Worm (Caenorhabditis elegans) whole organism, early embryonic: Measurements from ENCODE around the gene vha-1.

ENCODE experiments used
- B0310.2 ChIP-seq: sonication (generic microtip); optimal IDR thresholded peaks from 2 replicates; lab custom pipeline; 2016; ENCODE audit warnings: mild to moderate bottlenecking, missing genetic modification characterization, missing compliant biosample characterization
- F13C5.2 ChIP-seq: sonication (generic microtip); optimal IDR thresholded peaks from 2 replicates; lab custom pipeline; 2017; ENCODE audit warnings: mild to moderate bottlenecking, missing genetic modification characterization, inconsistent platforms, missing compliant biosample characterization
- aly-1 ChIP-seq: sonication (generic microtip); optimal IDR thresholded peaks from 2 replicates; lab custom pipeline; 2016; ENCODE audit warnings: missing genetic modification characterization, missing compliant biosample characterization
- ama-1 ChIP-seq: fragments of 150-350 bp; optimal IDR thresholded peaks from 2 replicates; lab custom pipeline; 2014
- ceh-13 ChIP-seq: fragments of 200-800 bp; sonication (Bioruptor generic); optimal IDR thresholded peaks from 2 replicates; lab custom pipeline; 2018; ENCODE audit warnings: mild to moderate bottlenecking, missing genetic modification characterization, missing compliant biosample characterization
- ceh-36 ChIP-seq: sonication (generic microtip); optimal IDR thresholded peaks from 2 replicates; lab custom pipeline; 2016; ENCODE audit warnings: missing genetic modification characterization, inconsistent platforms, missing compliant biosample characterization
- ets-7 ChIP-seq: sonication (generic microtip); optimal IDR thresholded peaks from 2 replicates; lab custom pipeline; 2016; ENCODE audit warnings: missing genotype, missing genetic modification characterization, missing compliant biosample characterization
- flt-1 ChIP-seq: fragments of 200-800 bp; sonication (Bioruptor generic); IDR thresholded peaks from 2 replicates; pipeline ENCODE4 v1.3.6; 2022; ENCODE audit warnings: missing genetic modification characterization, missing compliant biosample characterization
- hmbx-1 ChIP-seq: sonication (generic microtip); optimal IDR thresholded peaks from 2 replicates; lab custom pipeline; 2016; ENCODE audit warnings: mild to moderate bottlenecking, missing genetic modification characterization, missing compliant biosample characterization
- hmg-4 ChIP-seq: fragments of 200-800 bp; sonication (Bioruptor generic); optimal IDR thresholded peaks from 2 replicates; lab custom pipeline; 2018; ENCODE audit warnings: mild to moderate bottlenecking, missing genetic modification characterization, missing compliant biosample characterization
- hnd-1 ChIP-seq: sonication (generic microtip); optimal IDR thresholded peaks from 2 replicates; lab custom pipeline; 2016; ENCODE audit warnings: missing genetic modification characterization, missing compliant biosample characterization
- pes-1 ChIP-seq: fragments of 200-800 bp; sonication (Bioruptor generic); IDR thresholded peaks from 2 replicates; pipeline ENCODE4 v1.3.6; 2022; ENCODE audit warnings: missing genetic modification reagents, missing genetic modification characterization, missing compliant biosample characterization
- scrt-1 ChIP-seq: fragments of 200-800 bp; sonication (Bioruptor generic); IDR thresholded peaks from 2 replicates; pipeline ENCODE4 v1.3.6; 2022; ENCODE audit warnings: missing genetic modification characterization, missing compliant biosample characterization
- sea-1 ChIP-seq: fragments of 200-800 bp; sonication (Bioruptor generic); conservative IDR thresholded peaks from 2 replicates; pipeline ENCODE4 v1.3.6; 2022; ENCODE audit warnings: missing genetic modification characterization, missing compliant biosample characterization
- tbx-11 ChIP-seq: fragments of 200-800 bp; sonication (Bioruptor generic); IDR thresholded peaks from 2 replicates; pipeline ENCODE4 v1.3.6; 2022; ENCODE audit warnings: missing genetic modification characterization, missing compliant biosample characterization
- tbx-37 ChIP-seq: fragments of 200-800 bp; sonication (Bioruptor generic); conservative IDR thresholded peaks from 2 replicates; pipeline ENCODE4 v1.3.6; 2022; ENCODE audit warnings: missing genetic modification reagents, missing genetic modification characterization, missing compliant biosample characterization
- tra-4 ChIP-seq: sonication (generic microtip); optimal IDR thresholded peaks from 2 replicates; lab custom pipeline; 2017; ENCODE audit warnings: missing genetic modification characterization, missing compliant biosample characterization

vha-1 gene

DNA sequence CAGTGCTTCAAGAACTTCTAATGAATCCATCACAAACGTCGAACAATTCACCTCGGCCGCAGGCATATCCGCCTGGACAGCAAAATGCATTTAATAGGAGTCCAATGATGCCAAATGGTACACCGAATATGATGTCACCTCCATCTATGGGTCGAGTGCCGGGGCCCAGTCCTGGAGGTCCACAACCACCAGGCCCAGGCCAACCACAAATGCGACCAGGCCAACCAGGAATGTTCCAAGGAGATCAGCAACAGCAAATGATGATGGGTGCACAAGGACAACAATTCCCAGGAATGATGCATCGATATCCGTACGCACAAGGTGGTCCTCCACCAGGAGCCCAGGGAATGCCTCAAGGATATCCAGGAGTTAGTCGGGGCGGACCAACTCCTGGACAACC is 14.0 kb upstream of the vha-1 start:
- no peak for TF ChIP-seq ets-7 (tag; lab: Kevin White, UChicago)
- no peak for TF ChIP-seq hnd-1 (tag; lab: Kevin White, UChicago)
- no peak for TF ChIP-seq ama-1 (lab: Kevin White, UChicago)
- TF ChIP-seq aly-1: no peak
- no peak for TF ChIP-seq hmbx-1
- no peak for TF ChIP-seq pes-1 (GFP tag; lab: Robert Waterston, UW)
- no peak for TF ChIP-seq ceh-36
- no peak for TF ChIP-seq scrt-1 (GFP tag; lab: Robert Waterston, UW)

DNA sequence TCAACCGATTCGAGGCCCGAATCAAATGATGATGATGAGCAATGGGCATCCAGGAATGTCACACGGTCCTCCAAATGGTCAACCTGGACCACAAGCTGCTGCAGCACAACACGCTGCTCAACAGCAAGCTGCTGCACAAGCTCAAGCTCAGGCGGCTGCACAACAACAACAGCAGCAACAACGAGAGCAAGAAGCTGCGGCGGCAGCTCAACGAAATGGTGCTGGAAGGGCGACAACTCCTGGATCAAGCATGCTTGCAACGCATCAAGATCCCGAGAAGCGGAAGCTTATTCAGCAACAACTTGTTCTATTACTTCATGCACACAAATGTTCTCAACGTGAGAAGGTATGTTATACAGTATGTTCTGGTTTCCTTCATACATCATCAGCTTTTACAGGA is 13.0 kb upstream of the vha-1 start:
- TF ChIP-seq aly-1 (no peak), F13C5.2 (no peak), hmbx-1 (no peak), hmg-4 (GFP tag; lab: Kevin White, UChicago) (no peak), tbx-11 (no peak)

- TF ChIP-seq tbx-11 (no peak), ama-1 (lab: Kevin White, UChicago) (peak; percentile 68)
Measured at ce11 chrIII:9770590-9770989, 10.5 kb upstream of the vha-1 start.

DNA sequence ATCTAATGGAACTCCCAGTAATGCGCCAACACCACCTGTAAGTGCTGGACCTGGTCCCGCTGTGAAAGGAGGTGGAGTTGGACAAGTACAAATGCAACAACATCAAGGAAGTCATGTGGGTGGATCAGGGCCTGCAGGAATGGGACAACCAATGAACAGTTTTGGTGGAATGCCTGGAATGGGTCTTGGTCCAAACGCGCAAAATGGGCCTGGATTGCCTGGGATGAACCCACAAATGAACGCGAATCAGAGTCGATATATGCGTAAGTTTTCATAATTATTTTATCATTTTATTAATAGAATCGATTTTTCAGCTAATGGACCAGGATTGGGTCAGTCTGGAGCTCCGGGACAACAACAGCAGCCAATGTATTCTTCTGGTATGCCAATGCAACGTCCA is 8.7 kb upstream of the vha-1 start:
- no peak for TF ChIP-seq ama-1 (lab: Kevin White, UChicago)
- no peak for TF ChIP-seq scrt-1 (GFP tag; lab: Robert Waterston, UW)
- no peak for TF ChIP-seq F13C5.2
- no peak for TF ChIP-seq tbx-37 (GFP tag; lab: Robert Waterston, UW)
- no peak for TF ChIP-seq ets-7 (tag; lab: Kevin White, UChicago)
- no peak for TF ChIP-seq ceh-36
- TF ChIP-seq aly-1: no peak
- no peak for TF ChIP-seq hmbx-1
- no peak for TF ChIP-seq sea-1
- TF ChIP-seq tra-4 (tag; lab: Kevin White, UChicago): no peak
- TF ChIP-seq hnd-1 (tag; lab: Kevin White, UChicago): no peak

DNA sequence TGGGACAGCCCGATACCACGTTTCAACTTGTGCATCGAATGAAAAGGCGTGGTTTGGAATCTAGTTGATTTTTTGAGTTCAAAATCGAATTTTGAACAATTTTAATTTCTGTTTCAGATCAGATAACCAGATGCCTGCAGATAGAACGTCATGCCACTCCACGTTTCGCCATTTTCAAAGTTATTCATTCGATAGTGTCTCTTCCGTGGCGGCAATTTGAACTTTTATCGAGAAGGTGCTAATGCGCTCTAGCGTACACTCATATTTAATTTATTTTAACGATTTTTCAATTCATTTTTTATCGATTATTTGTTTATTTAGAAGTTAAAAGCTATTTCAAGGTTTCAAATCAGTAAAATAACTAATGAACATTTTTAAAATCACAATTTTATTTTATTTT is 5.1 kb upstream of the vha-1 start:
- TF ChIP-seq B0310.2 (tag; lab: Kevin White, UChicago): no peak
- no peak for TF ChIP-seq ceh-13 (GFP tag; lab: Kevin White, UChicago)
- no peak for TF ChIP-seq hmbx-1
- no peak for TF ChIP-seq ets-7 (tag; lab: Kevin White, UChicago)
- no peak for TF ChIP-seq F13C5.2
- no peak for TF ChIP-seq hmg-4 (GFP tag; lab: Kevin White, UChicago)
- no peak for TF ChIP-seq tra-4 (tag; lab: Kevin White, UChicago)
- TF ChIP-seq hnd-1 (tag; lab: Kevin White, UChicago): no peak
- no peak for TF ChIP-seq aly-1
- no peak for TF ChIP-seq tbx-37 (GFP tag; lab: Robert Waterston, UW)
- TF ChIP-seq flt-1: no peak
- no peak for TF ChIP-seq ceh-36
- TF ChIP-seq scrt-1 (GFP tag; lab: Robert Waterston, UW): no peak
- no peak for TF ChIP-seq pes-1 (GFP tag; lab: Robert Waterston, UW)
- no peak for TF ChIP-seq ama-1 (lab: Kevin White, UChicago)
- TF ChIP-seq sea-1: no peak
- TF ChIP-seq tbx-11: no peak

- TF ChIP-seq hmbx-1 (no peak), tra-4 (tag; lab: Kevin White, UChicago) (no peak), ama-1 (lab: Kevin White, UChicago) (no peak), flt-1 (no peak), scrt-1 (GFP tag; lab: Robert Waterston, UW) (no peak), aly-1 (no peak), F13C5.2 (no peak), ets-7 (tag; lab: Kevin White, UChicago) (no peak), ceh-36 (no peak), sea-1 (no peak), hnd-1 (tag; lab: Kevin White, UChicago) (no peak), pes-1 (GFP tag; lab: Robert Waterston, UW) (no peak), B0310.2 (tag; lab: Kevin White, UChicago) (no peak), tbx-11 (no peak), ceh-13 (GFP tag; lab: Kevin White, UChicago) (no peak), hmg-4 (GFP tag; lab: Kevin White, UChicago) (no peak)
Measured at ce11 chrIII:9776323-9776722, 4.7 kb upstream of the vha-1 start, which contains the start of gene usp-46. TSS of gene usp-46 (plus strand) at chrIII:9776623.

DNA sequence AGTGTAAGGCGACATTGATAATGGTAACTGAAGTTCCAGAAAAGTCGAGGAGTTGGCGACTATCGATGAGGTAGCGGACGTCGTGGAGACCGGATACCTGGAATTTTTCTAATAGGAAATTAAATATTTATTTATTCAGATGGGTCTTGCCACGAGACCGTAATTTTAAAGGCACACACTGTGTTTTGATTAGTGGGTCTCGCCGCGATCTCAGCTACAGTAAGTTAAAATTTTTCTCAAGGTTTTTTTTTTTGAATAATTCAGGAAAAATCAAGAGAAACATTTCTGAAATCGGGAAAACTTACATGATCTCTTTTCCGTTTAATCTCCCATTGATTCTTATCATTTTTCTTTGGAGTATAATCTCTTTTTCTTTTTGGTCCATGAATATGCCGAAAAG is 2.0 kb upstream of the vha-1 start:
- TF ChIP-seq hnd-1 (tag; lab: Kevin White, UChicago) (no peak), ceh-13 (GFP tag; lab: Kevin White, UChicago) (no peak), ceh-36 (no peak), hmbx-1 (no peak)

DNA sequence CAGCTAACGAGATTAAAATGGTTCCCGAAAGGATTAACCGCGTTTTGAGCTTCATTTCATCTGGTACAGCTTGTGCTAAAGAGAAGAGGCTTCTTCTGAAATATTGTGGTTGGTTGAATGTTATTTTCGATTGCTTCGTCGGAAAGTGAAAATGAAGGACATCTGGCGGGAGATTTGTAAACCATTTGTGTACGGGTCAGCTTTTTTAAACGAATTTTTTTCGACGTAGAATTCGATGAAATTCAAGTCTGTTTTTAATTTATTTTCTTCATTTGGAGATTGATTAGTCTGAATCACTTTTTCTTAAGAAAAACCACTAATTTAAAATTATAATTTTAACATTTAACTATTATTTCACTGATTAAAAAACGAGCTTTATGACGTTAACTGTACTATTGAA is 800 bp upstream of the vha-1 start, which contains the start of gene sqv-3:
Gene sqv-3, minus strand, starts transcription at position 101 of the 400 bp plus-strand sequence.
- TF ChIP-seq F13C5.2 (no peak), B0310.2 (tag; lab: Kevin White, UChicago) (no peak), ceh-36 (no peak), flt-1 (no peak), hmbx-1 (no peak), hmg-4 (GFP tag; lab: Kevin White, UChicago) (no peak), tbx-11 (no peak)

ce11 chrIII:9782011-9782436 is 970 bp downstream of the vha-1 start, which contains the start of gene vha-2:
TSS of gene vha-2 (plus strand) at chrIII:9782164.
- TF ChIP-seq ceh-36: no peak
- TF ChIP-seq B0310.2 (tag; lab: Kevin White, UChicago): no peak
- TF ChIP-seq ama-1 (lab: Kevin White, UChicago): peak; percentile 27
- no peak for TF ChIP-seq pes-1 (GFP tag; lab: Robert Waterston, UW)
